Worm (Caenorhabditis elegans) whole organism, L4 larva: Measurements from ENCODE around the gene B0024.3.
A peak's percentile ranks its signal among the peaks of the same experiment; 100 is the strongest.

Source experiments
- D1046.2 ChIP-seq: fragments of 200-800 bp; sonication (Bioruptor generic); IDR thresholded peaks from 2 replicates; pipeline ENCODE4 v1.3.6; 2022; ENCODE audit warnings: missing genetic modification characterization, missing compliant biosample characterization
- R02D3.7 ChIP-seq: fragments of 150-350 bp; sonication (generic microtip); optimal IDR thresholded peaks from 3 replicates; lab custom pipeline; 2014; ENCODE audit warnings: missing biosample characterization, missing genetic modification characterization
- Y5F2A.4 ChIP-seq: fragments of 200-800 bp; sonication (Bioruptor generic); optimal IDR thresholded peaks from 2 replicates; lab custom pipeline; 2018; ENCODE audit warnings: mild to moderate bottlenecking, missing genetic modification characterization, missing compliant biosample characterization
- Y75B8A.6 ChIP-seq: fragments of 200-800 bp; sonication (Bioruptor generic); IDR thresholded peaks from 2 replicates; pipeline ENCODE4 v1.3.6; 2022; ENCODE audit warnings: missing genetic modification reagents, missing genetic modification characterization, missing compliant biosample characterization
- aha-1 ChIP-seq: fragments of 150-350 bp; peaks from one replicate; lab custom pipeline; 2014; ENCODE audit warnings: missing biosample characterization, missing genetic modification characterization
- ama-1 ChIP-seq: fragments of 150-350 bp; optimal IDR thresholded peaks from 2 replicates; lab custom pipeline; 2014; ENCODE audit warnings: inconsistent platforms, mixed read lengths
- attf-4 ChIP-seq: sonication (generic microtip); optimal IDR thresholded peaks from 3 replicates; lab custom pipeline; 2017; ENCODE audit warnings: missing biosample characterization, missing genetic modification characterization
- ceh-28 ChIP-seq: fragments of 150-350 bp; optimal IDR thresholded peaks from 2 replicates; lab custom pipeline; 2014; ENCODE audit warnings: missing biosample characterization, missing genetic modification reagents, missing genetic modification characterization
- ceh-44 ChIP-seq: fragments of 200-800 bp; sonication (Bioruptor generic); IDR thresholded peaks from 2 replicates; pipeline ENCODE4 v1.3.6; 2022; ENCODE audit warnings: missing genetic modification reagents, missing genetic modification characterization, missing compliant biosample characterization
- daf-16 ChIP-seq, 3 experiments: sonication (generic microtip); optimal IDR thresholded peaks; 2 replicates each; lab custom pipeline; 2016 to 2017; ENCODE audit warnings: missing genetic modification characterization in 3 of 3, missing genetic modification reagents in 3 of 3, mild to moderate bottlenecking in 2 of 3, missing compliant biosample characterization in 2 of 3, missing biosample characterization in 1 of 3, moderate library complexity in 1 of 3
- dve-1 ChIP-seq: sonication (generic microtip); optimal IDR thresholded peaks from 2 replicates; lab custom pipeline; 2017; ENCODE audit warnings: antibody characterized with exemption, mild to moderate bottlenecking, missing genetic modification characterization, missing compliant biosample characterization; ENCODE audit not compliant: insufficient read depth
- fos-1 ChIP-seq: fragments of 150-350 bp; optimal IDR thresholded peaks from 2 replicates; lab custom pipeline; 2014; ENCODE audit warnings: missing biosample characterization, missing genetic modification characterization
- hlh-30 ChIP-seq: sonication (generic microtip); optimal IDR thresholded peaks from 2 replicates; lab custom pipeline; 2017; ENCODE audit warnings: antibody characterized with exemption, mild to moderate bottlenecking, missing genetic modification characterization, missing compliant biosample characterization; ENCODE audit not compliant: insufficient read depth
- hmg-1.1 ChIP-seq: fragments of 200-800 bp; sonication (Bioruptor generic); IDR thresholded peaks from 2 replicates; pipeline ENCODE4 v1.3.6; 2022; ENCODE audit warnings: missing genetic modification reagents, missing genetic modification characterization, missing compliant biosample characterization
- lin-38 ChIP-seq: fragments of 200-800 bp; sonication (Bioruptor generic); IDR thresholded peaks from 2 replicates; pipeline ENCODE4 v1.3.6; 2022; ENCODE audit warnings: missing genetic modification reagents, missing genetic modification characterization, missing compliant biosample characterization
- lsy-2 ChIP-seq, 2 experiments: fragments of 150-350 bp in 1 of 2; sonication (generic microtip) in 1 of 2; optimal IDR thresholded peaks; 2 replicates each; lab custom pipeline; 2014 to 2017; ENCODE audit warnings: missing biosample characterization in 2 of 2, missing genetic modification characterization in 2 of 2
- madf-9 ChIP-seq: fragments of 200-800 bp; sonication (Bioruptor generic); conservative IDR thresholded peaks from 2 replicates; pipeline ENCODE4 v1.3.6; 2022; ENCODE audit warnings: missing genetic modification reagents, missing genetic modification characterization, missing compliant biosample characterization
- mdl-1 ChIP-seq, 2 experiments: fragments of 150-350 bp in 1 of 2; sonication (generic microtip) in 1 of 2; optimal IDR thresholded peaks; 2 replicates each; lab custom pipeline; 2014 to 2017; ENCODE audit warnings: missing biosample characterization in 2 of 2, missing genetic modification characterization in 2 of 2
- mep-1 ChIP-seq: fragments of 150-350 bp; sonication (generic microtip); optimal IDR thresholded peaks from 3 replicates; lab custom pipeline; 2014; ENCODE audit warnings: missing biosample characterization, missing genetic modification characterization
- mes-2 ChIP-seq: sonication (generic microtip); optimal IDR thresholded peaks from 2 replicates; lab custom pipeline; 2016; ENCODE audit warnings: missing genotype, mild to moderate bottlenecking, missing genetic modification characterization, missing compliant biosample characterization; ENCODE audit not compliant: poor library complexity, severe bottlenecking
- mxl-3 ChIP-seq: fragments of 200-800 bp; sonication (Bioruptor generic); optimal IDR thresholded peaks from 2 replicates; lab custom pipeline; 2018; ENCODE audit warnings: mild to moderate bottlenecking, missing genetic modification characterization, missing compliant biosample characterization
- nhr-111 ChIP-seq: fragments of 200-800 bp; sonication (Bioruptor generic); optimal IDR thresholded peaks from 2 replicates; lab custom pipeline; 2018; ENCODE audit warnings: mild to moderate bottlenecking, missing genetic modification characterization, missing compliant biosample characterization
- nhr-237 ChIP-seq: sonication (generic microtip); optimal IDR thresholded peaks from 2 replicates; lab custom pipeline; 2017; ENCODE audit warnings: missing biosample characterization, missing genetic modification characterization
- nhr-25 ChIP-seq: sonication (generic microtip); optimal IDR thresholded peaks from 2 replicates; lab custom pipeline; 2017; ENCODE audit warnings: missing genetic modification characterization, mild to moderate bottlenecking, missing compliant biosample characterization, antibody characterized with exemption, moderate library complexity, borderline replicate concordance; ENCODE audit not compliant: insufficient read depth
- nhr-28 ChIP-seq: fragments of 150-350 bp; optimal IDR thresholded peaks from 2 replicates; lab custom pipeline; 2014; ENCODE audit warnings: missing biosample characterization, missing genetic modification characterization
- rbr-2 ChIP-seq: sonication (generic microtip); optimal IDR thresholded peaks from 2 replicates; lab custom pipeline; 2016; ENCODE audit warnings: missing genotype, missing genetic modification characterization, missing compliant biosample characterization
- sdz-12 ChIP-seq: fragments of 200-800 bp; sonication (Bioruptor generic); optimal IDR thresholded peaks from 2 replicates; lab custom pipeline; 2018; ENCODE audit warnings: mild to moderate bottlenecking, missing genetic modification characterization, missing compliant biosample characterization
- snpc-4 ChIP-seq: fragments of 150-350 bp; optimal IDR thresholded peaks from 2 replicates; lab custom pipeline; 2014; ENCODE audit warnings: missing biosample characterization, missing genetic modification characterization
- spr-3 ChIP-seq: fragments of 200-800 bp; sonication (Bioruptor generic); optimal IDR thresholded peaks from 2 replicates; lab custom pipeline; 2018; ENCODE audit warnings: mild to moderate bottlenecking, missing genetic modification characterization, missing compliant biosample characterization
- unc-130 ChIP-seq: sonication (generic microtip); optimal IDR thresholded peaks from 2 replicates; lab custom pipeline; 2016; ENCODE audit warnings: missing genetic modification reagents, missing genetic modification characterization, missing compliant biosample characterization
- unc-62 ChIP-seq, 3 experiments: fragments of 150-350 bp in 1 of 3; sonication (generic microtip); optimal IDR thresholded peaks in 2 of 3; peaks in 1 of 3; 1 replicate in 1 of 3; 2 replicates in 2 of 3; lab custom pipeline; 2014 to 2017; ENCODE audit warnings: missing biosample characterization in 3 of 3, missing genetic modification characterization in 3 of 3, missing genetic modification reagents in 3 of 3, missing genotype in 1 of 3

The B0024.3 gene

DNA sequence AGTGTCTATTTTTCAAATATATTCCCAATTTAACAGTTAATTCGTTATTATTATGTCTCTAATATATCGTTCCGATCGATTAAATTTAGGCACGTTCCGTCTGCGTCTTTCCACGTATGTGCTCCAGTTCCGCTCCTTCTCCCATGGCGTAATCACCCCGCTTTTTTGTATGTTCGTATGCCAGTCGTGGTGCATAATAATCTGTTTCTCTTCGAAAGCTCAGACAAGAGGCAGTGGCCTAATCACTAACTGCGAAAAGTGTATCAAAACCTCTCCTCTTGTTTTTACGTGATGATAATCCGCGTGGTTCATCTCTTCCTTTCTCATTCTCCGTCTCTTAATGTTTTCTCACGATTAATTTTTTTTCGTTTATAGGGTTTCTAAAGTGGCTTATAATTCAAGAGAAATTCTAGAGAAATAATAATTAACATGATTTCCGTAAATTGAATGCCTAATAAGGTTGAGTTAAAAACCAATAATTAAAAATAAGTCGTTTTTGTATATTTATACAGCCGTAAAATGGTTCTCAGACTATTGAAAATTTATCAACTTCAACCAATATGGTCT lies 39.6 kb upstream of the B0024.3 start:
- no peak for TF ChIP-seq ceh-44 (GFP tag; lab: Robert Waterston, UW)
- peak; percentile 51 for TF ChIP-seq hlh-30 (tag; lab: Kevin White, UChicago)
- peak in 1 of 2 experiments; percentile 25 for TF ChIP-seq lsy-2 (tag; optimal IDR thresholded peaks at IDR 0.05; lab: Kevin White, UChicago)
- peak in 1 of 2 experiments; percentile 81 for TF ChIP-seq unc-62 (GFP tag; optimal IDR thresholded peaks at IDR 0.05 in 1 of 2; lab: Kevin White, UChicago)
- TF ChIP-seq unc-62 (tag; optimal IDR thresholded peaks at IDR 0.05; lab: Kevin White, UChicago): no peak
- no peak for TF ChIP-seq mes-2
- TF ChIP-seq snpc-4: no peak
- no peak for TF ChIP-seq spr-3
- peak; percentile 56 for TF ChIP-seq aha-1 (tag; lab: Kevin White, UChicago)
- peak; percentile 13 for TF ChIP-seq nhr-28
- TF ChIP-seq unc-130 (GFP tag; lab: Kevin White, UChicago): no peak
- TF ChIP-seq dve-1 (tag; lab: Kevin White, UChicago): peak; percentile 6
- TF ChIP-seq ama-1 (lab: Kevin White, UChicago): peak; percentile 23

DNA sequence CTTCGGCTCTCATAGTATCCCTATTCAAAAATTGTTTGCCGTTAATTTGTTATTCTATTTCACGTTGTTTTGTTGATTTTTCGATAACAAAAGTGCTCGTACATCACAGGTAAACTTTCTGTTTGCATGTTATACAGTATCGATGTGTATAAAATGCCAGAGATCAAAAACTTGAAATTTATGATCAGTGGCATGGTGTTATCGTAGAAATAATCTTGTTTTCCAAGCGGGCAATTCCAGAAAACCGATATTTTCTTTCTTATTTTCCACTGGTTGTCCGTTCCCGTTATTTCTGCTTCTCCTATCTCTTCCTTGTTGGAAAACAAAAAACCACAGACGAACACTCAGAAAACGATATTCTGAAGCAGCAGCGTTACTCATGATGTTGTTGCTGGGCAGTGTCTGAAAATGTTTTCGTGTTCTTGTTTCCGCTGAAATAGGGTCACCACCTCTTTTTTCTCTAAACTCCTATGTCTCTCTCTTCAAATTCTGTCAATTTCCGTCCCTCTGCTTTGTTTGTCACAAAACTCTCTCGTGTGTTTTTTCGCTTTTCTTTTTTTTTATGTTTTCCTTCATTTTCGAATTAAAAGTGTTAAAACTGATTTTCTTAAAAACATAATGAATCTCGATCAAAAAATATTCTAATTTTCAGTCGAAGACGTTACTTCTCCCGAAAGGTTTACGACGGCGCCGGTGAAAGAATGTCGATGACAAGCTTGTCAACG lies 38.9 kb upstream of the B0024.3 start, which contains the start of gene akt-1:
Gene akt-1 (plus strand): TSS at position 651 of the 725 bp plus-strand sequence.
- no peak for TF ChIP-seq attf-4 (tag; lab: Kevin White, UChicago)
- TF ChIP-seq daf-16 (GFP tag; optimal IDR thresholded peaks at IDR 0.05; lab: Kevin White, UChicago): peak in 1 of 2 experiments; percentile 48
- peak; percentile 77 for TF ChIP-seq daf-16 (tag; optimal IDR thresholded peaks at IDR 0.05; lab: Kevin White, UChicago)
- no peak for TF ChIP-seq ceh-28 (tag; lab: Kevin White, UChicago)
- no peak for TF ChIP-seq madf-9 (GFP tag; lab: Robert Waterston, UW)
- no peak for TF ChIP-seq R02D3.7
- no peak for TF ChIP-seq D1046.2 (GFP tag; lab: Robert Waterston, UW)
- TF ChIP-seq mdl-1 (tag; optimal IDR thresholded peaks at IDR 0.05; lab: Kevin White, UChicago): no peak
- TF ChIP-seq mxl-3: no peak
- TF ChIP-seq rbr-2: peak; percentile 12
- TF ChIP-seq nhr-25: no peak
- TF ChIP-seq Y75B8A.6 (GFP tag; lab: Robert Waterston, UW): no peak
- TF ChIP-seq unc-62 (GFP tag; optimal IDR thresholded peaks at IDR 0.05 in 1 of 2; lab: Kevin White, UChicago): peak in 1 of 2 experiments; percentile 99
- no peak for TF ChIP-seq unc-62 (tag; optimal IDR thresholded peaks at IDR 0.05; lab: Kevin White, UChicago)
- peak; percentile 23 for TF ChIP-seq hlh-30 (tag; lab: Kevin White, UChicago)
- peak; percentile 94 for TF ChIP-seq aha-1 (tag; lab: Kevin White, UChicago)

DNA sequence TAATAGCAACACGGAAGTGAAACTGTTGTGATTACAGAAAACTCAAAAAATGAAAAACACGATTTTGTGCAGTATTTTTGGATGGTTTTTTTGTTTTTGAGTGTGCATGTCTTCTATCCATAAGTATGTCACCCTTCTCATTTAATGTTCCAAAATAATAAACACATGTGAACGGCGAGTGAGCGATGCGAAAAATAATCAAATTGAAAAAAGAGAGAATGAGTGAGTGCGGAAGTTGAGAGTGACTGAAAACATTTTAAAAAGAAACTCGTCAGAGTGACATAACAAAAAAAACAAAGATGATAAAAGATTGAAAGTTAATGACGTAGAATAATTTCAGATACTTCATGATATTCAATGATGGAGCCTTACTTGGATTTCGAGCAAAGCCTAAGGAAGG lies 37.8 kb upstream of the B0024.3 start:
- TF ChIP-seq hmg-1.1 (GFP tag; lab: Robert Waterston, UW) (no peak), aha-1 (tag; lab: Kevin White, UChicago) (peak; percentile 94), daf-16 (GFP tag; optimal IDR thresholded peaks at IDR 0.05; lab: Kevin White, UChicago) (peak in 1 of 2 experiments; percentile 72), daf-16 (tag; optimal IDR thresholded peaks at IDR 0.05; lab: Kevin White, UChicago) (peak; percentile 7), hlh-30 (tag; lab: Kevin White, UChicago) (no peak)

DNA sequence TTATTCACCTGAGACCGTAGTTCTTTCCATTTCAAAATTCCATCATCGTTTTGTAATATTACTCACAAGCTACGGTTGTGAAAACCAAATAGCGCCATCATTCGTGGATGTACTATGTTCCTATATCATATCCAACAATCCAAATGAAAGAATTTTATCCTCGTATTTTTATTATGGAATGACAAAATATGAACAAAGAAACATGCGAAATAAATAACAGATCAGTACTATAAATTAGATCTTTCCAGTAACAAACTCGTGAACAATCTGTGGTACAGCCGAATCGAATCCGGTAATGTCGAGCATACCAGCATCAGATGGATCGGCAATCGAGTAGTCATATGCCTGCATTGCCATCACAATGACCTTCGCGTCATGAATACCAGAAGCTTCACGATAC lies 34.7 kb upstream of the B0024.3 start:
- TF ChIP-seq sdz-12 (no peak), nhr-237 (tag; lab: Kevin White, UChicago) (no peak), nhr-111 (GFP tag; lab: Kevin White, UChicago) (no peak), lin-38 (GFP tag; lab: Robert Waterston, UW) (no peak), ama-1 (lab: Kevin White, UChicago) (peak; percentile 80), D1046.2 (GFP tag; lab: Robert Waterston, UW) (no peak), lsy-2 (tag; optimal IDR thresholded peaks at IDR 0.05; lab: Kevin White, UChicago) (peak in 1 of 2 experiments; percentile 41), fos-1 (tag; lab: Kevin White, UChicago) (peak; percentile 23), nhr-25 (no peak), aha-1 (tag; lab: Kevin White, UChicago) (peak; percentile 76), daf-16 (GFP tag; optimal IDR thresholded peaks at IDR 0.05; lab: Kevin White, UChicago) (no peak), daf-16 (tag; optimal IDR thresholded peaks at IDR 0.05; lab: Kevin White, UChicago) (peak; percentile 15), mep-1 (tag; lab: Kevin White, UChicago) (peak; percentile 8), unc-62 (GFP tag; optimal IDR thresholded peaks at IDR 0.05 in 1 of 2; lab: Kevin White, UChicago) (no peak), unc-62 (tag; optimal IDR thresholded peaks at IDR 0.05; lab: Kevin White, UChicago) (no peak), Y5F2A.4 (no peak)
- TF ChIP-seq, all 104 proteins: peak for 6
